Fruit fly (Drosophila melanogaster) whole organism, larva: ENCODE data around the gene Spn38F.
A peak's percentile ranks its signal among the peaks of the same experiment; 100 is the strongest.

ENCODE experiments used
- noc ChIP-seq: fragments of 200-800 bp; sonication (Bioruptor generic); optimal IDR thresholded peaks from 3 replicates; lab custom pipeline; 2019; ENCODE audit warnings: missing biosample characterization, mild to moderate bottlenecking, missing genetic modification characterization, moderate library complexity

Spn38F gene

dm6 chr2L:20858371-20859340 lies 20.9 kb upstream of the Spn38F start, which contains the start of gene bero:
bero (plus strand) TSS chr2L:20858695.
- TF ChIP-seq noc (tag; lab: Kevin White, UChicago) = no peak

dm6 chr2L:20857791-20858190 lies 20.0 kb upstream of the Spn38F start, which contains the start of gene CG14400:
CG14400 (minus strand) TSS chr2L:20857891.
- TF ChIP-seq noc (tag; lab: Kevin White, UChicago) = no peak

dm6 chr2L:20852092-20852628 lies 14.4 kb upstream of the Spn38F start, which contains the start of gene twit:
twit (plus strand) TSS chr2L:20852578.
- no peak for TF ChIP-seq noc (tag; lab: Kevin White, UChicago)

dm6 chr2L:20851592-20851991 lies 13.8 kb upstream of the Spn38F start:
- no peak for TF ChIP-seq noc (tag; lab: Kevin White, UChicago)

- TF ChIP-seq noc (tag; lab: Kevin White, UChicago) = no peak
Measured at dm6 chr2L:20849000-20849399, 11.2 kb upstream of the Spn38F start, which contains the start of gene CG14402. CG14402 (plus strand) TSS chr2L:20849300.

dm6 chr2L:20844381-20844780 lies 6.6 kb upstream of the Spn38F start:
- TF ChIP-seq noc (tag; lab: Kevin White, UChicago) = no peak

- no peak for TF ChIP-seq noc (tag; lab: Kevin White, UChicago)
Measured at dm6 chr2L:20840462-20841038, 2.8 kb upstream of the Spn38F start, which contains the start of gene CG31676. CG31676 (plus strand) TSS chr2L:20840750.

dm6 chr2L:20840006-20840405 lies 2.2 kb upstream of the Spn38F start:
- no peak for TF ChIP-seq noc (tag; lab: Kevin White, UChicago)

dm6 chr2L:20835501-20835900 lies 2.3 kb downstream of the Spn38F start, which contains the start of gene Oseg5:
Oseg5 (minus strand) TSS chr2L:20835840.
- no peak for TF ChIP-seq noc (tag; lab: Kevin White, UChicago)

dm6 chr2L:20831060-20831459 lies 6.7 kb downstream of the Spn38F start, which contains the start of gene CG31674:
CG31674 (plus strand) TSS chr2L:20831262.
- peak; percentile 48 for TF ChIP-seq noc (tag; lab: Kevin White, UChicago)

dm6 chr2L:20829755-20830396 lies 7.9 kb downstream of the Spn38F start:
- TF ChIP-seq noc (tag; lab: Kevin White, UChicago) = peak; percentile 68

dm6 chr2L:20829309-20829708 lies 8.5 kb downstream of the Spn38F start, which contains the start of gene CG31673:
CG31673 (plus strand) TSS chr2L:20829609.
- TF ChIP-seq noc (tag; lab: Kevin White, UChicago) = no peak

dm6 chr2L:20828701-20829100 lies 9.1 kb downstream of the Spn38F start:
- no peak for TF ChIP-seq noc (tag; lab: Kevin White, UChicago)

dm6 chr2L:20827045-20827444 lies 10.7 kb downstream of the Spn38F start:
- no peak for TF ChIP-seq noc (tag; lab: Kevin White, UChicago)

dm6 chr2L:20826226-20826625 lies 11.6 kb downstream of the Spn38F start:
- no peak for TF ChIP-seq noc (tag; lab: Kevin White, UChicago)
